Worm (Caenorhabditis elegans) whole organism, early embryonic: ENCODE measurements around the gene best-6.

Source experiments
- F13C5.2 ChIP-seq: sonication (generic microtip); optimal IDR thresholded peaks from 2 replicates; lab custom pipeline; 2017; ENCODE audit warnings: mild to moderate bottlenecking, missing genetic modification characterization, inconsistent platforms, missing compliant biosample characterization
- aly-1 ChIP-seq: sonication (generic microtip); optimal IDR thresholded peaks from 2 replicates; lab custom pipeline; 2016; ENCODE audit warnings: missing genetic modification characterization, missing compliant biosample characterization
- ama-1 ChIP-seq: fragments of 150-350 bp; optimal IDR thresholded peaks from 2 replicates; lab custom pipeline; 2014
- ceh-13 ChIP-seq: fragments of 200-800 bp; sonication (Bioruptor generic); optimal IDR thresholded peaks from 2 replicates; lab custom pipeline; 2018; ENCODE audit warnings: mild to moderate bottlenecking, missing genetic modification characterization, missing compliant biosample characterization
- ets-7 ChIP-seq: sonication (generic microtip); optimal IDR thresholded peaks from 2 replicates; lab custom pipeline; 2016; ENCODE audit warnings: missing genotype, missing genetic modification characterization, missing compliant biosample characterization
- pes-1 ChIP-seq: fragments of 200-800 bp; sonication (Bioruptor generic); IDR thresholded peaks from 2 replicates; pipeline ENCODE4 v1.3.6; 2022; ENCODE audit warnings: missing genetic modification reagents, missing genetic modification characterization, missing compliant biosample characterization
- sea-1 ChIP-seq: fragments of 200-800 bp; sonication (Bioruptor generic); conservative IDR thresholded peaks from 2 replicates; pipeline ENCODE4 v1.3.6; 2022; ENCODE audit warnings: missing genetic modification characterization, missing compliant biosample characterization

DNA sequence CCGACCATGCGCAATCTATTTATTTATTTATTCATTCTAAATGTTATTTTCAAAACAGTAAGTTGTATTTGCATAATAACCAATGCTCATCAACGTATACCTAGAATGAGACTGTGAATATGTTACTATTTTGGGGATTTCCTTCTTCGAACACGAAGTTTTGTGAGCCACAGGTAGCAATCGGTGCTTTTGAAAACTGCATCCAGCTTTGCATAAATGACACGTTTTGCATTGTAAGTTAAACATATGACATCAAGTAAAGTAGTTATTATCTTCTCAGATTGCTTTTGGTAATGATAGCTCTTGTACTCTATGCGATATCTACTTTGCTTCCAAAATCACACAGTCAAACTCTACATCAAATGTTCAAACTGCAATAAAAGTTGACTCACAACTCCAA is 46.4 kb downstream of the best-6 start, which contains the start of gene E03H12.4:
- TF ChIP-seq aly-1 (tag; lab: Kevin White, UChicago) (no peak), ama-1 (no peak), sea-1 (GFP tag; lab: Robert Waterston, UW) (no peak), pes-1 (GFP tag; lab: Robert Waterston, UW) (no peak), ceh-13 (GFP tag; lab: Kevin White, UChicago) (no peak), F13C5.2 (tag; lab: Kevin White, UChicago) (no peak), ets-7 (tag; lab: Kevin White, UChicago) (no peak)
